Fruit fly (Drosophila melanogaster) whole organism, pupa: ENCODE results near the gene CCDC151.

ENCODE experiments used
- CG13204 ChIP-seq: fragments of 200-800 bp; sonication (Bioruptor generic); optimal IDR thresholded peaks from 2 replicates; lab custom pipeline; 2018; ENCODE audit warnings: missing biosample characterization, mild to moderate bottlenecking, missing genetic modification characterization, moderate library complexity
- EcR ChIP-seq: fragments of 200-800 bp; sonication (Bioruptor generic); optimal IDR thresholded peaks from 3 replicates; lab custom pipeline; 2019; ENCODE audit warnings: missing biosample characterization, missing genetic modification characterization, mild to moderate bottlenecking, moderate library complexity, missing genetic modification reagents

DNA sequence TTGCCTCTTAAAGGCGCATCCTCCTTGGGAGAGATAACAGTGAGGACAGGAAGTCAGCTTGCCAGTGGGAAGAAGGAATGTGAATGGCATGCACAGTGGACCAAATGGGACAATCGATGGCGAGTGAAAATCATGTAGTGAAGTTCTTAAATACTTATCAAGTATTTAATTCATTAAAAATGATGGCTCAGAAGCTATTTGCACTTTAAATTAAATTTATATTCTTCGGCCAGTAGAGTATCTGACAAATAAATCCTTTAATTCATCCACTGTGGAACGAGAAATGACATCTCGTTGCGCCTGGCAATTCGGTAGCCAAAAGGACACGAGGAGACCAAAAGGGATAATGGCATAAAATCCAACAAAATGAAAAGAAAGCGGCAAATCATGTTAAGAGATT is 11.9 kb upstream of the CCDC151 start:
- no peak for TF ChIP-seq EcR (GFP tag; lab: Kevin White, UChicago)
- no peak for TF ChIP-seq CG13204
